Fruit fly (Drosophila melanogaster): ENCODE results near the gene Hr38.

- TF ChIP-seq ttk (optimal IDR thresholded peaks at IDR 0.05) (no peak), Myc (optimal IDR thresholded peaks at IDR 0.05) (no peak), h (optimal IDR thresholded peaks at IDR 0.05) (no peak), insv (optimal IDR thresholded peaks at IDR 0.05) (no peak), psq (optimal IDR thresholded peaks at IDR 0.05) (no peak), Sin3A (optimal IDR thresholded peaks at IDR 0.05) (no peak)
Observed at dm6 chr2L:20664428-20664827, 50.0 kb downstream of the Hr38 start.

Measured in Kc167 (cell line).